Worm (Caenorhabditis elegans) whole organism, L3 larva: ENCODE data around the gene K03B8.4.

Experiments
- R02D3.7 ChIP-seq: fragments of 150-350 bp; optimal IDR thresholded peaks from 2 replicates; lab custom pipeline; 2014; ENCODE audit warnings: missing biosample characterization, missing genetic modification characterization
- egl-5 ChIP-seq: fragments of 150-350 bp; optimal IDR thresholded peaks from 2 replicates; lab custom pipeline; 2017; ENCODE audit warnings: missing biosample characterization, missing genetic modification reagents, missing genetic modification characterization, inconsistent platforms
- fos-1 ChIP-seq: fragments of 150-350 bp; optimal IDR thresholded peaks from 2 replicates; lab custom pipeline; 2014; ENCODE audit warnings: missing biosample characterization, missing genetic modification characterization
- lin-39 ChIP-seq: fragments of 150-350 bp; optimal IDR thresholded peaks from 2 replicates; lab custom pipeline; 2018; ENCODE audit warnings: missing biosample characterization, missing genetic modification reagents, missing genetic modification characterization
- nhr-28 ChIP-seq: fragments of 150-350 bp; optimal IDR thresholded peaks from 2 replicates; lab custom pipeline; 2014; ENCODE audit warnings: missing biosample characterization, missing genetic modification characterization
- snpc-4 ChIP-seq: fragments of 150-350 bp; optimal IDR thresholded peaks from 2 replicates; lab custom pipeline; 2014; ENCODE audit warnings: missing biosample characterization, missing genetic modification characterization
- unc-62 ChIP-seq: fragments of 150-350 bp; sonication (generic microtip); optimal IDR thresholded peaks from 4 replicates; lab custom pipeline; 2014; ENCODE audit warnings: missing biosample characterization, missing genetic modification reagents, missing genetic modification characterization
- ztf-4 ChIP-seq: fragments of 150-350 bp; optimal IDR thresholded peaks from 2 replicates; lab custom pipeline; 2014; ENCODE audit warnings: missing biosample characterization, missing genetic modification characterization

DNA sequence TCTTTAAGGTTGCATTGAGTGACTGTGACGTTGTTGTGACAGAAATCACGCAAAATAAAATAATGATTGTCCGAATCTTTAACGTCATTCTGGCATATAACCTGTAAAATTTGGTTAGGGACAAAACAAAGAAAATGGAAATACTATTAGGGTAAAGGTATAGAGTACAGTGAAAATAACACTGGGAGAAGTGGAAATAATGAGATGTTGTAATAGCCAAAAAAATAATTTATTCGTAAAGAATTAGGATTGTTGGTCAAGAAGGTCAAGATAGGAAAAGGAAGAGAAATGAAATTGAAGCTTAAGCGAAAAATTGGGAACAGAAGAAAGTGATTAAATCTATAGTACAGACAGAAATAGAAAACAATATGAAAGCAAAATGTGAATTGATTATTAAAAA lies 20.1 kb upstream of the K03B8.4 start, which contains the start of gene deg-3:
- TF ChIP-seq snpc-4 (tag; lab: Kevin White, UChicago) = no peak
- TF ChIP-seq egl-5 = no peak
- no peak for TF ChIP-seq fos-1 (tag; lab: Kevin White, UChicago)
- TF ChIP-seq R02D3.7 = no peak
- no peak for TF ChIP-seq nhr-28 (tag; lab: Kevin White, UChicago)
- TF ChIP-seq lin-39 (tag; lab: Kevin White, UChicago) = no peak
- no peak for TF ChIP-seq unc-62
- TF ChIP-seq ztf-4 (tag; lab: Kevin White, UChicago) = no peak
